Worm (Caenorhabditis elegans) whole organism, late embryonic: ENCODE measurements around the gene mrp-4.

Experiments
- C08G9.2 ChIP-seq: sonication (generic microtip); optimal IDR thresholded peaks from 2 replicates; lab custom pipeline; 2016; ENCODE audit warnings: mild to moderate bottlenecking, missing genetic modification characterization, moderate library complexity, missing compliant biosample characterization
- C38D4.7 ChIP-seq: fragments of 200-800 bp; sonication (Bioruptor generic); optimal IDR thresholded peaks from 2 replicates; lab custom pipeline; 2018; ENCODE audit warnings: mild to moderate bottlenecking, missing genetic modification characterization, moderate library complexity, missing compliant biosample characterization
- F13H6.1 ChIP-seq: sonication (generic microtip); optimal IDR thresholded peaks from 2 replicates; lab custom pipeline; 2016; ENCODE audit warnings: missing genetic modification characterization, missing compliant biosample characterization
- K02D7.2 ChIP-seq: sonication (generic microtip); optimal IDR thresholded peaks from 2 replicates; lab custom pipeline; 2017; ENCODE audit warnings: mild to moderate bottlenecking, missing genetic modification characterization, missing compliant biosample characterization
- K09A11.1 ChIP-seq: sonication (generic microtip); optimal IDR thresholded peaks from 2 replicates; lab custom pipeline; 2017; ENCODE audit warnings: antibody characterized with exemption, mild to moderate bottlenecking, missing genetic modification characterization, missing compliant biosample characterization; ENCODE audit not compliant: insufficient read depth
- T23F11.4 ChIP-seq: fragments of 200-800 bp; sonication (Bioruptor generic); optimal IDR thresholded peaks from 2 replicates; lab custom pipeline; 2018; ENCODE audit warnings: mild to moderate bottlenecking, missing genetic modification characterization, missing compliant biosample characterization
- Y22D7AL.16 ChIP-seq: sonication (generic microtip); optimal IDR thresholded peaks from 2 replicates; lab custom pipeline; 2016; ENCODE audit warnings: missing genetic modification characterization, missing compliant biosample characterization
- ahr-1 ChIP-seq: sonication (generic microtip); optimal IDR thresholded peaks from 2 replicates; lab custom pipeline; 2016; ENCODE audit warnings: missing genetic modification characterization, missing compliant biosample characterization
- ceh-14 ChIP-seq: sonication (generic microtip); optimal IDR thresholded peaks from 2 replicates; lab custom pipeline; 2016; ENCODE audit warnings: missing genotype, missing genetic modification characterization, missing compliant biosample characterization
- ceh-18 ChIP-seq: sonication (generic microtip); optimal IDR thresholded peaks from 2 replicates; lab custom pipeline; 2016; ENCODE audit warnings: missing genetic modification characterization, missing compliant biosample characterization
- ceh-2 ChIP-seq: sonication (generic microtip); optimal IDR thresholded peaks from 2 replicates; lab custom pipeline; 2016; ENCODE audit warnings: missing genotype, missing genetic modification characterization, missing compliant biosample characterization
- ceh-31 ChIP-seq: sonication (generic microtip); optimal IDR thresholded peaks from 2 replicates; lab custom pipeline; 2016; ENCODE audit warnings: missing genetic modification characterization, missing compliant biosample characterization
- ceh-34 ChIP-seq: sonication (generic microtip); optimal IDR thresholded peaks from 2 replicates; lab custom pipeline; 2016; ENCODE audit warnings: mild to moderate bottlenecking, missing genetic modification characterization, missing compliant biosample characterization
- ceh-48 ChIP-seq: sonication (generic microtip); optimal IDR thresholded peaks from 2 replicates; lab custom pipeline; 2016; ENCODE audit warnings: missing genetic modification characterization, inconsistent platforms, missing compliant biosample characterization
- che-1 ChIP-seq: sonication (generic microtip); optimal IDR thresholded peaks from 2 replicates; lab custom pipeline; 2016; ENCODE audit warnings: mild to moderate bottlenecking, missing genetic modification characterization, missing compliant biosample characterization
- dmd-4 ChIP-seq: sonication (generic microtip); optimal IDR thresholded peaks from 2 replicates; lab custom pipeline; 2016; ENCODE audit warnings: borderline replicate concordance, missing genetic modification characterization, missing compliant biosample characterization
- dve-1 ChIP-seq: sonication (generic microtip); optimal IDR thresholded peaks from 2 replicates; lab custom pipeline; 2017; ENCODE audit warnings: antibody characterized with exemption, mild to moderate bottlenecking, missing genetic modification characterization, missing compliant biosample characterization
- elt-2 ChIP-seq: sonication (generic microtip); optimal IDR thresholded peaks from 2 replicates; lab custom pipeline; 2016; ENCODE audit warnings: missing genetic modification reagents, missing genetic modification characterization, missing compliant biosample characterization
- eyg-1 ChIP-seq: sonication (generic microtip); optimal IDR thresholded peaks from 2 replicates; lab custom pipeline; 2016; ENCODE audit warnings: missing genotype, missing genetic modification characterization, missing compliant biosample characterization
- fax-1 ChIP-seq: sonication (generic microtip); optimal IDR thresholded peaks from 2 replicates; lab custom pipeline; 2016; ENCODE audit warnings: missing genotype, missing genetic modification characterization, missing compliant biosample characterization
- fkh-6 ChIP-seq: sonication (generic microtip); optimal IDR thresholded peaks from 2 replicates; lab custom pipeline; 2016; ENCODE audit warnings: missing genetic modification characterization, missing compliant biosample characterization
- hlh-30 ChIP-seq: sonication (generic microtip); optimal IDR thresholded peaks from 2 replicates; lab custom pipeline; 2017; ENCODE audit warnings: antibody characterized with exemption, missing genetic modification characterization, missing compliant biosample characterization; ENCODE audit not compliant: insufficient read depth
- hlh-6 ChIP-seq: sonication (generic microtip); optimal IDR thresholded peaks from 2 replicates; lab custom pipeline; 2016; ENCODE audit warnings: missing genotype, missing genetic modification characterization, missing compliant biosample characterization
- hlh-8 ChIP-seq: sonication (generic microtip); optimal IDR thresholded peaks from 2 replicates; lab custom pipeline; 2016; ENCODE audit warnings: missing genotype, missing genetic modification characterization, missing compliant biosample characterization
- lim-6 ChIP-seq: sonication (generic microtip); optimal IDR thresholded peaks from 2 replicates; lab custom pipeline; 2016; ENCODE audit warnings: missing genetic modification characterization, missing compliant biosample characterization
- madf-2 ChIP-seq: sonication (generic microtip); optimal IDR thresholded peaks from 2 replicates; lab custom pipeline; 2017; ENCODE audit warnings: missing genetic modification characterization, missing compliant biosample characterization
- nfya-1 ChIP-seq: sonication (generic microtip); optimal IDR thresholded peaks from 2 replicates; lab custom pipeline; 2017; ENCODE audit warnings: missing genetic modification characterization, mild to moderate bottlenecking, missing compliant biosample characterization, antibody characterized with exemption, moderate library complexity
- nhr-232 ChIP-seq: sonication (generic microtip); optimal IDR thresholded peaks from 2 replicates; lab custom pipeline; 2016; ENCODE audit warnings: missing genetic modification characterization, missing compliant biosample characterization
- odd-2 ChIP-seq: sonication (generic microtip); optimal IDR thresholded peaks from 2 replicates; lab custom pipeline; 2017; ENCODE audit warnings: antibody characterized with exemption, mild to moderate bottlenecking, missing genetic modification characterization, missing compliant biosample characterization
- pat-9 ChIP-seq: fragments of 200-800 bp; sonication (Bioruptor generic); optimal IDR thresholded peaks from 2 replicates; lab custom pipeline; 2018; ENCODE audit warnings: mild to moderate bottlenecking, missing genetic modification characterization, moderate library complexity, missing compliant biosample characterization
- pha-2 ChIP-seq: sonication (generic microtip); optimal IDR thresholded peaks from 2 replicates; lab custom pipeline; 2017; ENCODE audit warnings: mild to moderate bottlenecking, missing genetic modification characterization, missing compliant biosample characterization
- pqm-1 ChIP-seq: sonication (generic microtip); optimal IDR thresholded peaks from 2 replicates; lab custom pipeline; 2016; ENCODE audit warnings: missing genetic modification characterization, missing compliant biosample characterization
- pros-1 ChIP-seq: fragments of 150-350 bp; optimal IDR thresholded peaks from 2 replicates; lab custom pipeline; 2014; ENCODE audit warnings: missing biosample characterization, missing genetic modification reagents, missing genetic modification characterization
- ref-2 ChIP-seq: sonication (generic microtip); optimal IDR thresholded peaks from 2 replicates; lab custom pipeline; 2016; ENCODE audit warnings: missing genetic modification characterization, missing compliant biosample characterization
- rnt-1 ChIP-seq: sonication (generic microtip); optimal IDR thresholded peaks from 2 replicates; lab custom pipeline; 2016; ENCODE audit warnings: missing genetic modification characterization, missing compliant biosample characterization
- sdc-2 ChIP-seq: sonication (generic microtip); optimal IDR thresholded peaks from 2 replicates; lab custom pipeline; 2016; ENCODE audit warnings: missing genotype, missing genetic modification characterization, missing compliant biosample characterization
- sox-4 ChIP-seq: sonication (generic microtip); optimal IDR thresholded peaks from 2 replicates; lab custom pipeline; 2017; ENCODE audit warnings: mild to moderate bottlenecking, missing genetic modification characterization, inconsistent platforms, missing compliant biosample characterization
- syd-9 ChIP-seq: sonication (generic microtip); optimal IDR thresholded peaks from 2 replicates; lab custom pipeline; 2016; ENCODE audit warnings: mild to moderate bottlenecking, missing genetic modification characterization, moderate library complexity, missing compliant biosample characterization
- tbx-2 ChIP-seq: sonication (generic microtip); optimal IDR thresholded peaks from 2 replicates; lab custom pipeline; 2016; ENCODE audit warnings: missing genetic modification characterization, missing compliant biosample characterization
- tbx-7 ChIP-seq: sonication (generic microtip); optimal IDR thresholded peaks from 2 replicates; lab custom pipeline; 2016; ENCODE audit warnings: missing genotype, missing genetic modification characterization, missing compliant biosample characterization
- ttx-3 ChIP-seq: sonication (generic microtip); optimal IDR thresholded peaks from 2 replicates; lab custom pipeline; 2016; ENCODE audit warnings: missing genetic modification reagents, missing genetic modification characterization, missing compliant biosample characterization
- unc-42 ChIP-seq: sonication (generic microtip); optimal IDR thresholded peaks from 2 replicates; lab custom pipeline; 2016; ENCODE audit warnings: missing genotype, missing genetic modification characterization, missing compliant biosample characterization
- unc-55 ChIP-seq: sonication (generic microtip); optimal IDR thresholded peaks from 2 replicates; lab custom pipeline; 2017; ENCODE audit warnings: missing biosample characterization, missing genetic modification reagents, missing genetic modification characterization
- ztf-16 ChIP-seq: sonication (generic microtip); optimal IDR thresholded peaks from 2 replicates; lab custom pipeline; 2017; ENCODE audit warnings: missing genetic modification characterization, missing compliant biosample characterization

mrp-4 gene

ce11 chrX:9927993-9928392 lies 43.9 kb downstream of the mrp-4 start:
- TF ChIP-seq dmd-4 (tag; lab: Kevin White, UChicago) (no peak), hlh-30 (peak; percentile 54)

DNA sequence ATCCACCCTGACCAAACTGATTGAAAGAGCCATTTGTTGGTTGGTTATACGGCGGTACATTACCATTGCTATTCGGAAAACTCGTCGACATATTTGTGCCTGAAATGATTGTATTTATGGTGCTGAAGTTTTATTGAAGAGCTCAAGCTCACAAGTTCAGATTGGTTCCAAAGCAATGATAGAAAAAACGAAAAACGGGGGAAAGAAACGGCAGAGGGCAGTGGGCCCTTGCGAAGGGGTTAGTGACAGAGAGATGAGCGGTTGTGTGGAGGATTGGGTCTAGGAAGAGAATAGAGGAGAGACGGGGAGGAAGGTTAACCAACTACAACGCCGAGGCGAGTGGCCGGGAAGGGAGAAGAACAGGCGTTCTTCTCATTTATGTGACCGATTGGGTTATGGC lies 47.3 kb downstream of the mrp-4 start, which contains the start of gene nra-3:
Gene nra-3, minus strand, starts transcription at position 101 of the 400 bp plus-strand sequence.
- peak; percentile 31 for TF ChIP-seq rnt-1 (tag; lab: Kevin White, UChicago)
- TF ChIP-seq pros-1 (tag; lab: Kevin White, UChicago): no peak
- TF ChIP-seq tbx-2 (tag; lab: Kevin White, UChicago): peak; percentile 44
- TF ChIP-seq odd-2 (tag; lab: Kevin White, UChicago): no peak
- peak; percentile 19 for TF ChIP-seq ref-2
- peak; percentile 41 for TF ChIP-seq unc-42 (tag; lab: Kevin White, UChicago)

ce11 chrX:9932226-9932773 lies 48.2 kb downstream of the mrp-4 start, which contains the start of gene tsp-21:
tsp-21 (plus strand) TSS chrX:9932371.
- TF ChIP-seq dve-1 (tag; lab: Kevin White, UChicago) (peak; percentile 41), sdc-2 (tag; lab: Kevin White, UChicago) (peak; percentile 81), unc-55 (GFP tag; lab: Kevin White, UChicago) (peak; percentile 72), C08G9.2 (tag; lab: Kevin White, UChicago) (peak; percentile 55), fax-1 (tag; lab: Kevin White, UChicago) (peak; percentile 42), pha-2 (tag; lab: Kevin White, UChicago) (peak; percentile 55), pros-1 (tag; lab: Kevin White, UChicago) (peak; percentile 8), hlh-30 (peak; percentile 46), pat-9 (peak; percentile 10), nhr-232 (tag; lab: Kevin White, UChicago) (peak; percentile 58), ceh-14 (tag; lab: Kevin White, UChicago) (peak; percentile 14), madf-2 (tag; lab: Kevin White, UChicago) (peak; percentile 80), C38D4.7 (no peak), sox-4 (tag; lab: Kevin White, UChicago) (peak; percentile 47), fkh-6 (tag; lab: Kevin White, UChicago) (peak; percentile 41), K09A11.1 (peak; percentile 20), lim-6 (tag; lab: Kevin White, UChicago) (no peak), hlh-6 (tag; lab: Kevin White, UChicago) (peak; percentile 85), nfya-1 (tag; lab: Kevin White, UChicago) (peak; percentile 79), ceh-31 (peak; percentile 68), ref-2 (peak; percentile 76), ceh-18 (tag; lab: Kevin White, UChicago) (peak; percentile 78), che-1 (tag; lab: Kevin White, UChicago) (peak; percentile 21), elt-2 (tag; lab: Kevin White, UChicago) (peak; percentile 81), rnt-1 (tag; lab: Kevin White, UChicago) (peak; percentile 90), F13H6.1 (tag; lab: Kevin White, UChicago) (peak; percentile 16), ceh-34 (peak; percentile 72), pqm-1 (tag; lab: Kevin White, UChicago) (no peak), ttx-3 (tag; lab: Kevin White, UChicago) (no peak), syd-9 (tag; lab: Kevin White, UChicago) (peak; percentile 55), T23F11.4 (GFP tag; lab: Kevin White, UChicago) (peak; percentile 75), Y22D7AL.16 (tag; lab: Kevin White, UChicago) (no peak), tbx-7 (peak; percentile 2), ztf-16 (tag; lab: Kevin White, UChicago) (peak; percentile 32), eyg-1 (tag; lab: Kevin White, UChicago) (peak; percentile 14), hlh-8 (tag; lab: Kevin White, UChicago) (peak; percentile 43), tbx-2 (tag; lab: Kevin White, UChicago) (peak; percentile 87), dmd-4 (tag; lab: Kevin White, UChicago) (no peak), unc-42 (tag; lab: Kevin White, UChicago) (peak; percentile 48), ceh-2 (tag; lab: Kevin White, UChicago) (peak; percentile 52), K02D7.2 (tag; lab: Kevin White, UChicago) (no peak), ceh-48 (tag; lab: Kevin White, UChicago) (no peak), ahr-1 (tag; lab: Kevin White, UChicago) (no peak)
